Fruit fly (Drosophila melanogaster) whole organism, embryonic: Measurements from ENCODE around the gene ATP7.

Source experiments
- Ada2b ChIP-seq: fragments of 200-800 bp; sonication (Bioruptor generic); IDR thresholded peaks from 2 replicates; pipeline ENCODE4 v1.3.6; 2022; ENCODE audit warnings: missing biosample characterization, missing genetic modification characterization
- B-H2 ChIP-seq: fragments of 200-800 bp; sonication (Bioruptor generic); optimal IDR thresholded peaks from 2 replicates; lab custom pipeline; 2018; ENCODE audit warnings: missing biosample characterization, mild to moderate bottlenecking, missing genetic modification characterization
- CG10147 ChIP-seq: fragments of 200-800 bp; sonication (Bioruptor generic); optimal IDR thresholded peaks from 2 replicates; lab custom pipeline; 2019; ENCODE audit warnings: missing biosample characterization, mild to moderate bottlenecking, missing genetic modification characterization, moderate library complexity
- CG1024 ChIP-seq: fragments of 200-800 bp; sonication (Bioruptor generic); IDR thresholded peaks from 2 replicates; pipeline ENCODE4 v1.3.6; 2022; ENCODE audit warnings: missing biosample characterization, missing genetic modification characterization
- CG1529 ChIP-seq: fragments of 200-800 bp; sonication (Bioruptor generic); optimal IDR thresholded peaks from 3 replicates; lab custom pipeline; 2018; ENCODE audit warnings: missing biosample characterization, missing genetic modification characterization
- CG17568 ChIP-seq: fragments of 200-800 bp; sonication (Bioruptor generic); optimal IDR thresholded peaks from 2 replicates; lab custom pipeline; 2018; ENCODE audit warnings: missing biosample characterization, mild to moderate bottlenecking, missing genetic modification characterization, moderate library complexity
- CG18599 ChIP-seq: fragments of 200-800 bp; sonication (Bioruptor generic); optimal IDR thresholded peaks from 3 replicates; lab custom pipeline; 2017; ENCODE audit warnings: missing biosample characterization, missing genetic modification characterization, mild to moderate bottlenecking, moderate library complexity, missing genetic modification reagents
- CG18764 ChIP-seq: fragments of 200-800 bp; sonication (Bioruptor generic); optimal IDR thresholded peaks from 3 replicates; lab custom pipeline; 2016; ENCODE audit warnings: missing biosample characterization, missing genetic modification characterization
- CG2199 ChIP-seq: fragments of 200-800 bp; sonication (Bioruptor generic); IDR thresholded peaks from 3 replicates; pipeline ENCODE4 v1.3.6; 2022; ENCODE audit warnings: missing biosample characterization, missing genetic modification characterization
- CG2202 ChIP-seq: fragments of 200-800 bp; sonication (Bioruptor generic); optimal IDR thresholded peaks from 2 replicates; lab custom pipeline; 2018; ENCODE audit warnings: missing biosample characterization, mild to moderate bottlenecking, missing genetic modification characterization
- CG31224 ChIP-seq: fragments of 200-800 bp; sonication (Bioruptor generic); IDR thresholded peaks from 2 replicates; pipeline ENCODE4 v1.3.6; 2022; ENCODE audit warnings: missing biosample characterization, missing genetic modification characterization
- CG31441 ChIP-seq: fragments of 200-800 bp; sonication (Bioruptor generic); IDR thresholded peaks from 2 replicates; pipeline ENCODE4 v1.3.6; 2022; ENCODE audit warnings: missing biosample characterization, missing genetic modification characterization
- CG3163 ChIP-seq: fragments of 200-800 bp; sonication (Bioruptor generic); optimal IDR thresholded peaks from 3 replicates; lab custom pipeline; 2016; ENCODE audit warnings: missing biosample characterization, missing genetic modification characterization
- CG34376 ChIP-seq: fragments of 200-800 bp; sonication (Bioruptor generic); optimal IDR thresholded peaks from 2 replicates; lab custom pipeline; 2018; ENCODE audit warnings: missing biosample characterization, mild to moderate bottlenecking, missing genetic modification characterization
- CG5180 ChIP-seq: fragments of 200-800 bp; sonication (Bioruptor generic); optimal IDR thresholded peaks from 3 replicates; lab custom pipeline; 2017; ENCODE audit warnings: missing biosample characterization, missing genetic modification characterization, mild to moderate bottlenecking, moderate library complexity, missing genetic modification reagents
- CG8359 ChIP-seq: fragments of 200-800 bp; sonication (Bioruptor generic); optimal IDR thresholded peaks from 2 replicates; lab custom pipeline; 2017; ENCODE audit warnings: missing biosample characterization, mild to moderate bottlenecking, missing genetic modification characterization, borderline replicate concordance
- CG8765 ChIP-seq: fragments of 200-800 bp; sonication (Bioruptor generic); IDR thresholded peaks from 2 replicates; pipeline ENCODE4 v1.3.6; 2022; ENCODE audit warnings: missing biosample characterization, missing genetic modification characterization
- CG8924 ChIP-seq: fragments of 200-800 bp; optimal IDR thresholded peaks from 3 replicates; lab custom pipeline; 2019; ENCODE audit warnings: missing biosample characterization, mild to moderate bottlenecking, missing genetic modification characterization, moderate library complexity
- CG9215 ChIP-seq: fragments of 200-800 bp; sonication (Bioruptor generic); IDR thresholded peaks from 2 replicates; pipeline ENCODE4 v1.3.6; 2022; ENCODE audit warnings: missing biosample characterization, missing genetic modification characterization
- CG9437 ChIP-seq: fragments of 200-800 bp; sonication (Bioruptor generic); optimal IDR thresholded peaks from 2 replicates; lab custom pipeline; 2018; ENCODE audit warnings: missing biosample characterization, mild to moderate bottlenecking, missing genetic modification characterization
- Dbx ChIP-seq: fragments of 200-800 bp; sonication (Bioruptor generic); IDR thresholded peaks from 3 replicates; pipeline ENCODE4 v1.3.6; 2022; ENCODE audit warnings: missing biosample characterization, missing genetic modification characterization
- Hmr ChIP-seq: fragments of 200-800 bp; sonication (Bioruptor generic); optimal IDR thresholded peaks from 3 replicates; lab custom pipeline; 2017; ENCODE audit warnings: mild to moderate bottlenecking, missing biosample characterization, missing genetic modification reagents, missing genetic modification characterization
- Hr3 ChIP-seq: fragments of 200-800 bp; sonication (Bioruptor generic); optimal IDR thresholded peaks from 3 replicates; lab custom pipeline; 2016; ENCODE audit warnings: missing biosample characterization, missing genetic modification characterization
- Max ChIP-seq: fragments of 200-800 bp; sonication (Bioruptor generic); optimal IDR thresholded peaks from 2 replicates; lab custom pipeline; 2016; ENCODE audit warnings: missing biosample characterization, mild to moderate bottlenecking, missing genetic modification characterization
- Med ChIP-seq: fragments of 200-800 bp; sonication (Bioruptor generic); peaks from one replicate; lab custom pipeline; 2016; ENCODE audit warnings: missing biosample characterization, missing genetic modification characterization, mild to moderate bottlenecking, inconsistent platforms, moderate library complexity
- Pdp1 ChIP-seq, 2 experiments: fragments of 200-800 bp; sonication (Bioruptor generic); optimal IDR thresholded peaks; 3 replicates each; lab custom pipeline; 2016; ENCODE audit warnings: missing biosample characterization in 2 of 2, missing genetic modification characterization in 2 of 2, mild to moderate bottlenecking in 1 of 2, moderate library complexity in 1 of 2
- Sox102F ChIP-seq: fragments of 200-800 bp; sonication (Bioruptor generic); optimal IDR thresholded peaks from 2 replicates; lab custom pipeline; 2018; ENCODE audit warnings: missing biosample characterization, mild to moderate bottlenecking, missing genetic modification characterization, moderate library complexity
- Stat92E ChIP-seq, 3 experiments: fragments of >200 bp in 2 of 3; fragments of 200-800 bp in 1 of 3; sonication (Bioruptor generic) in 1 of 3; optimal IDR thresholded peaks; 2 replicates each; lab custom pipeline; 2017 to 2019; ENCODE audit warnings: missing biosample characterization in 3 of 3, missing genetic modification characterization in 3 of 3, mild to moderate bottlenecking in 1 of 3, moderate library complexity in 1 of 3
- al ChIP-seq: fragments of 200-800 bp; sonication (Bioruptor generic); IDR thresholded peaks from 2 replicates; pipeline ENCODE4 v1.3.6; 2022; ENCODE audit warnings: missing biosample characterization, missing genetic modification characterization
- amos ChIP-seq: fragments of 200-800 bp; sonication (Bioruptor generic); IDR thresholded peaks from 2 replicates; pipeline ENCODE4 v1.3.6; 2022; ENCODE audit warnings: missing biosample characterization, missing genetic modification characterization; ENCODE audit not compliant: partially characterized antibody
- bowl ChIP-seq: fragments of 200-800 bp; sonication (Bioruptor generic); IDR thresholded peaks from 2 replicates; pipeline ENCODE4 v1.3.6; 2022; ENCODE audit warnings: missing biosample characterization, missing genetic modification characterization
- dmrt11E ChIP-seq: fragments of 200-800 bp; sonication (Bioruptor generic); optimal IDR thresholded peaks from 3 replicates; lab custom pipeline; 2018; ENCODE audit warnings: missing biosample characterization, mild to moderate bottlenecking, missing genetic modification characterization, moderate library complexity
- dysf ChIP-seq: fragments of 200-800 bp; sonication (Bioruptor generic); IDR thresholded peaks from 3 replicates; pipeline ENCODE4 v1.3.6; 2022; ENCODE audit warnings: missing biosample characterization, missing genetic modification characterization
- exex ChIP-seq: fragments of 200-800 bp; sonication (Bioruptor generic); optimal IDR thresholded peaks from 4 replicates; lab custom pipeline; 2018; ENCODE audit warnings: missing biosample characterization, mild to moderate bottlenecking, missing genetic modification characterization, moderate library complexity
- grn ChIP-seq: fragments of 200-800 bp; sonication (Bioruptor generic); optimal IDR thresholded peaks from 3 replicates; lab custom pipeline; 2017; ENCODE audit warnings: missing biosample characterization, missing genetic modification characterization
- h ChIP-seq: fragments of >200 bp; optimal IDR thresholded peaks from 2 replicates; lab custom pipeline; 2017
- ind ChIP-seq: fragments of 200-800 bp; sonication (Bioruptor generic); optimal IDR thresholded peaks from 3 replicates; lab custom pipeline; 2016; ENCODE audit warnings: missing biosample characterization, missing genetic modification characterization
- insv ChIP-seq, 2 experiments: fragments of 200-800 bp; sonication (Bioruptor generic); optimal IDR thresholded peaks; 3 replicates each; lab custom pipeline; 2016 to 2018; ENCODE audit warnings: missing biosample characterization in 2 of 2, missing genetic modification characterization in 2 of 2
- klu ChIP-seq: fragments of 200-800 bp; sonication (Bioruptor generic); IDR thresholded peaks from 2 replicates; pipeline ENCODE4 v1.3.6; 2022; ENCODE audit warnings: missing biosample characterization, missing genetic modification characterization
- kni ChIP-seq: fragments of 200-800 bp; sonication (Bioruptor generic); optimal IDR thresholded peaks from 3 replicates; lab custom pipeline; 2017; ENCODE audit warnings: mild to moderate bottlenecking, missing biosample characterization, missing genetic modification reagents, missing genetic modification characterization
- knrl ChIP-seq: fragments of 200-800 bp; sonication (Bioruptor generic); IDR thresholded peaks from 3 replicates; pipeline ENCODE4 v1.3.6; 2022; ENCODE audit warnings: missing biosample characterization, missing genetic modification characterization; ENCODE audit not compliant: partially characterized antibody
- lilli ChIP-seq: fragments of 200-800 bp; sonication (Bioruptor generic); optimal IDR thresholded peaks from 3 replicates; lab custom pipeline; 2016; ENCODE audit warnings: missing biosample characterization, missing genetic modification characterization
- mirr ChIP-seq: fragments of 200-800 bp; sonication (Bioruptor generic); optimal IDR thresholded peaks from 3 replicates; lab custom pipeline; 2018; ENCODE audit warnings: missing biosample characterization, mild to moderate bottlenecking, missing genetic modification characterization
- mld ChIP-seq: fragments of 200-800 bp; sonication (Bioruptor generic); IDR thresholded peaks from 3 replicates; pipeline ENCODE4 v1.3.6; 2022; ENCODE audit warnings: missing biosample characterization, missing genetic modification characterization; ENCODE audit not compliant: partially characterized antibody
- pita ChIP-seq: fragments of 200-800 bp; sonication (Bioruptor generic); optimal IDR thresholded peaks from 2 replicates; lab custom pipeline; 2017; ENCODE audit warnings: missing biosample characterization, mild to moderate bottlenecking, missing genetic modification characterization
- sd ChIP-seq: fragments of 200-800 bp; sonication (Bioruptor generic); optimal IDR thresholded peaks from 3 replicates; lab custom pipeline; 2018; ENCODE audit warnings: missing biosample characterization, mild to moderate bottlenecking, missing genetic modification characterization, moderate library complexity
- so ChIP-seq: fragments of 200-800 bp; sonication (Bioruptor generic); IDR thresholded peaks from 3 replicates; pipeline ENCODE4 v1.3.6; 2022; ENCODE audit warnings: missing biosample characterization, missing genetic modification characterization
- sqz ChIP-seq: fragments of 200-800 bp; sonication (Bioruptor generic); optimal IDR thresholded peaks from 3 replicates; lab custom pipeline; 2018; ENCODE audit warnings: missing biosample characterization, mild to moderate bottlenecking, missing genetic modification characterization
- sug ChIP-seq: fragments of 200-800 bp; optimal IDR thresholded peaks from 2 replicates; lab custom pipeline; 2019; ENCODE audit warnings: missing biosample characterization, mild to moderate bottlenecking, missing genetic modification characterization, moderate library complexity
- tin ChIP-seq: fragments of 200-800 bp; sonication (Bioruptor generic); optimal IDR thresholded peaks from 3 replicates; lab custom pipeline; 2016; ENCODE audit warnings: missing biosample characterization, missing genetic modification characterization
- tna ChIP-seq: fragments of 200-800 bp; sonication (Bioruptor generic); IDR thresholded peaks from 2 replicates; pipeline ENCODE4 v1.3.6; 2022; ENCODE audit warnings: missing biosample characterization, missing genetic modification characterization; ENCODE audit not compliant: partially characterized antibody
- wdn ChIP-seq: fragments of 200-800 bp; sonication (Bioruptor generic); IDR thresholded peaks from 2 replicates; pipeline ENCODE4 v1.3.6; 2022; ENCODE audit warnings: missing biosample characterization, missing genetic modification characterization

Gene ATP7

DNA sequence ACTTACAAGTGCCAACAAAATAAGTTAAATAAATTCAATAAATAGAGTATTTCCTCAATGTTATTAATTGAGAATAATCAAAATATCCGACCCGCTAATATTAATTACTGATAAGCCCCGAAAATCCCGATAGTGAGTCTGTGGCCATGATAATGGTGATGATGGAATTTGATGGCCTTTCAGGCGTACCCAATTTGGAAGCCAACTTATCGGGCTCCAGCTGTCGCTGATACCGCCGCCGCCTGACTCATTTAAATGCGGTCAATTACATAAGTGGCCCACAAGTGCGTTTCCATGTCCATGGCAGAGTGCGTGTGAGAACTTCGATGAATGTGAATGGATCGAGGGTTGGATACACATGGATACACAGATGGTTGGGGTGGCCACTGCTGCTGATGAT lies 29.3 kb downstream of the ATP7 start:
- TF ChIP-seq tna (GFP tag; lab: Robert Waterston, UW) (no peak), Med (GFP tag; lab: Kevin White, UChicago) (peak; percentile 28), tin (GFP tag; lab: Kevin White, UChicago) (no peak), CG34376 (peak; percentile 58), CG9437 (no peak), CG17568 (GFP tag; lab: Kevin White, UChicago) (no peak), Pdp1 (GFP tag; optimal IDR thresholded peaks at IDR 0.05; lab: Kevin White, UChicago) (peak in 1 of 2 experiments; percentile 89), Stat92E (GFP tag; optimal IDR thresholded peaks at IDR 0.05; lab: Kevin White, UChicago) (no peak), so (GFP tag; lab: Robert Waterston, UW) (no peak), CG18764 (GFP tag; lab: Kevin White, UChicago) (no peak), CG3163 (GFP tag; lab: Kevin White, UChicago) (no peak), insv (GFP tag; optimal IDR thresholded peaks at IDR 0.05; lab: Kevin White, UChicago) (no peak), wdn (no peak), mirr (GFP tag; lab: Kevin White, UChicago) (peak; percentile 30), B-H2 (GFP tag; lab: Kevin White, UChicago) (no peak), CG8765 (GFP tag; lab: Robert Waterston, UW) (no peak), CG31441 (no peak), mld (GFP tag; lab: Robert Waterston, UW) (no peak), Ada2b (GFP tag; lab: Robert Waterston, UW) (no peak), amos (GFP tag; lab: Robert Waterston, UW) (no peak), sd (tag; lab: Kevin White, UChicago) (peak; percentile 57), CG18599 (GFP tag; lab: Kevin White, UChicago) (no peak), Hr3 (GFP tag; lab: Kevin White, UChicago) (no peak), CG10147 (GFP tag; lab: Kevin White, UChicago) (no peak), knrl (GFP tag; lab: Robert Waterston, UW) (no peak), sug (peak; percentile 51), CG9215 (GFP tag; lab: Robert Waterston, UW) (no peak), grn (GFP tag; lab: Kevin White, UChicago) (peak; percentile 31), CG1024 (no peak), CG31224 (no peak), exex (tag; lab: Kevin White, UChicago) (peak; percentile 85), ind (no peak), pita (GFP tag; lab: Kevin White, UChicago) (no peak), klu (GFP tag; lab: Robert Waterston, UW) (no peak), dysf (GFP tag; lab: Robert Waterston, UW) (no peak), CG1529 (no peak), bowl (GFP tag; lab: Robert Waterston, UW) (no peak), al (GFP tag; lab: Robert Waterston, UW) (no peak), Sox102F (GFP tag; lab: Kevin White, UChicago) (no peak), lilli (GFP tag; lab: Kevin White, UChicago) (peak; percentile 10), h (no peak), Max (GFP tag; lab: Kevin White, UChicago) (no peak)

dm6 chrX:11885356-11885755 lies 30.5 kb downstream of the ATP7 start:
- TF ChIP-seq CG2199 (GFP tag; lab: Robert Waterston, UW), result peak; percentile 34; the same call in 1 of the 3 replicates
- no peak for TF ChIP-seq dmrt11E (tag; lab: Kevin White, UChicago)
- TF ChIP-seq Hmr (GFP tag; lab: Kevin White, UChicago), result peak; percentile 49
- 0 out of 2 replicates have a peak, but pooled peaks have one; percentile 25 for TF ChIP-seq tna (GFP tag; lab: Robert Waterston, UW)
- TF ChIP-seq kni (GFP tag; lab: Kevin White, UChicago), result no peak
- peak; percentile 44; the same call in 1 of the 3 replicates for TF ChIP-seq Dbx (GFP tag; lab: Robert Waterston, UW)
- peak; percentile 12 for TF ChIP-seq sqz (GFP tag; lab: Kevin White, UChicago)
- TF ChIP-seq tin (GFP tag; lab: Kevin White, UChicago), result no peak
- TF ChIP-seq CG5180, result peak; percentile 19
- TF ChIP-seq CG8924 (tag; lab: Kevin White, UChicago), result peak; percentile 50
- no peak for TF ChIP-seq CG8359 (GFP tag; lab: Kevin White, UChicago)
- no peak for TF ChIP-seq CG2202 (tag; lab: Kevin White, UChicago)
